Worm (Caenorhabditis elegans) whole organism, young adult: ENCODE measurements around the gene C31C9.6.

Experiments used
- B0035.1 ChIP-seq: sonication (generic microtip); optimal IDR thresholded peaks from 2 replicates; lab custom pipeline; 2016; ENCODE audit warnings: missing genetic modification characterization, mild to moderate bottlenecking, missing compliant biosample characterization, missing genotype, missing genetic modification reagents
- C06A6.2 ChIP-seq: fragments of 200-800 bp; sonication (Bioruptor generic); conservative IDR thresholded peaks from 2 replicates; pipeline ENCODE4 v1.3.6; 2022; ENCODE audit warnings: missing genetic modification characterization, missing compliant biosample characterization
- C17E4.6 ChIP-seq: fragments of 200-800 bp; sonication (Bioruptor generic); IDR thresholded peaks from 2 replicates; pipeline ENCODE4 v1.3.6; 2022; ENCODE audit warnings: missing genetic modification reagents, missing genetic modification characterization, missing compliant biosample characterization
- F22D6.2 ChIP-seq: sonication (generic microtip); optimal IDR thresholded peaks from 2 replicates; lab custom pipeline; 2016; ENCODE audit warnings: mild to moderate bottlenecking, missing genetic modification characterization, missing compliant biosample characterization
- F33H1.4 ChIP-seq: fragments of 200-800 bp; sonication (Bioruptor generic); IDR thresholded peaks from 2 replicates; pipeline ENCODE4 v1.3.6; 2022; ENCODE audit warnings: missing genetic modification reagents, missing genetic modification characterization, missing compliant biosample characterization
- F39B2.1 ChIP-seq: fragments of 200-800 bp; sonication (Bioruptor generic); IDR thresholded peaks from 2 replicates; pipeline ENCODE4 v1.3.6; 2022; ENCODE audit warnings: missing genetic modification reagents, missing genetic modification characterization, missing compliant biosample characterization
- F49E8.2 ChIP-seq: sonication (generic microtip); optimal IDR thresholded peaks from 3 replicates; lab custom pipeline; 2017; ENCODE audit warnings: missing genetic modification characterization, mild to moderate bottlenecking, missing compliant biosample characterization, antibody characterized with exemption, moderate library complexity; ENCODE audit not compliant: insufficient read depth
- F57A8.1 ChIP-seq: fragments of 200-800 bp; sonication (Bioruptor generic); optimal IDR thresholded peaks from 2 replicates; lab custom pipeline; 2018; ENCODE audit warnings: mild to moderate bottlenecking, missing genetic modification characterization, moderate library complexity, missing compliant biosample characterization
- Y67H2A.10 ChIP-seq: fragments of 200-800 bp; sonication (Bioruptor generic); conservative IDR thresholded peaks from 2 replicates; pipeline ENCODE4 v1.3.6; 2022; ENCODE audit warnings: missing genetic modification reagents, missing genetic modification characterization, missing compliant biosample characterization
- ZK185.1 ChIP-seq: sonication (generic microtip); optimal IDR thresholded peaks from 2 replicates; lab custom pipeline; 2016; ENCODE audit warnings: mild to moderate bottlenecking, missing genetic modification characterization, missing compliant biosample characterization; ENCODE audit not compliant: poor library complexity, severe bottlenecking
- aptf-3 ChIP-seq: fragments of 200-800 bp; sonication (Bioruptor generic); IDR thresholded peaks from 2 replicates; pipeline ENCODE4 v1.3.6; 2022; ENCODE audit warnings: missing genetic modification characterization, missing compliant biosample characterization
- atf-7 ChIP-seq: sonication (generic microtip); optimal IDR thresholded peaks from 2 replicates; lab custom pipeline; 2017; ENCODE audit warnings: mild to moderate bottlenecking, missing genetic modification characterization, missing compliant biosample characterization
- attf-3 ChIP-seq: fragments of 200-800 bp; sonication (Bioruptor generic); conservative IDR thresholded peaks from 2 replicates; pipeline ENCODE4 v1.3.6; 2022; ENCODE audit warnings: missing genetic modification reagents, missing genetic modification characterization, missing compliant biosample characterization
- ceh-27 ChIP-seq: fragments of 200-800 bp; sonication (Bioruptor generic); optimal IDR thresholded peaks from 2 replicates; lab custom pipeline; 2018; ENCODE audit warnings: mild to moderate bottlenecking, missing genetic modification characterization, moderate library complexity, missing compliant biosample characterization
- egrh-3 ChIP-seq: fragments of 200-800 bp; sonication (Bioruptor generic); IDR thresholded peaks from 2 replicates; pipeline ENCODE4 v1.3.6; 2022; ENCODE audit warnings: missing genetic modification reagents, missing genetic modification characterization, missing compliant biosample characterization
- ets-4 ChIP-seq: fragments of 200-800 bp; sonication (Bioruptor generic); optimal IDR thresholded peaks from 2 replicates; lab custom pipeline; 2018; ENCODE audit warnings: mild to moderate bottlenecking, missing genetic modification characterization, missing compliant biosample characterization
- gei-17 ChIP-seq: fragments of 200-800 bp; sonication (Bioruptor generic); optimal IDR thresholded peaks from 2 replicates; lab custom pipeline; 2018; ENCODE audit warnings: mild to moderate bottlenecking, missing genetic modification characterization, missing compliant biosample characterization
- hsf-1 ChIP-seq: fragments of 200-800 bp; sonication (Bioruptor generic); IDR thresholded peaks from 2 replicates; pipeline ENCODE4 v1.3.6; 2022; ENCODE audit warnings: missing genetic modification reagents, missing genetic modification characterization, missing compliant biosample characterization
- lin-26 ChIP-seq: fragments of 200-800 bp; sonication (Bioruptor generic); IDR thresholded peaks from 2 replicates; pipeline ENCODE4 v1.3.6; 2022; ENCODE audit warnings: missing genetic modification reagents, missing genetic modification characterization, missing compliant biosample characterization
- lin-35 ChIP-seq, 3 experiments: fragments of 150-350 bp in 2 of 3; sonication (generic microtip) in 1 of 3; optimal IDR thresholded peaks; 2 replicates each; lab custom pipeline; 2014 to 2018; ENCODE audit warnings: missing biosample characterization in 3 of 3, missing genetic modification characterization in 3 of 3, missing genetic modification reagents in 3 of 3
- lin-54 ChIP-seq: fragments of 200-800 bp; sonication (Bioruptor generic); optimal IDR thresholded peaks from 2 replicates; lab custom pipeline; 2018; ENCODE audit warnings: mild to moderate bottlenecking, missing genetic modification characterization, missing compliant biosample characterization
- lir-1 ChIP-seq: fragments of 200-800 bp; sonication (Bioruptor generic); conservative IDR thresholded peaks from 2 replicates; pipeline ENCODE4 v1.3.6; 2022; ENCODE audit warnings: missing genetic modification reagents, missing genetic modification characterization, missing compliant biosample characterization
- lsy-27 ChIP-seq: sonication (generic microtip); optimal IDR thresholded peaks from 2 replicates; lab custom pipeline; 2017; ENCODE audit warnings: missing genetic modification characterization, mild to moderate bottlenecking, missing compliant biosample characterization, antibody characterized with exemption, missing genotype, borderline replicate concordance; ENCODE audit not compliant: insufficient read depth
- madf-3 ChIP-seq: fragments of 200-800 bp; sonication (Bioruptor generic); IDR thresholded peaks from 2 replicates; pipeline ENCODE4 v1.3.6; 2022; ENCODE audit warnings: missing genetic modification reagents, missing genetic modification characterization, missing compliant biosample characterization
- madf-6 ChIP-seq: fragments of 200-800 bp; sonication (Bioruptor generic); IDR thresholded peaks from 2 replicates; pipeline ENCODE4 v1.3.6; 2022; ENCODE audit warnings: missing genetic modification reagents, missing genetic modification characterization, missing compliant biosample characterization
- madf-8 ChIP-seq: fragments of 200-800 bp; sonication (Bioruptor generic); conservative IDR thresholded peaks from 2 replicates; pipeline ENCODE4 v1.3.6; 2022; ENCODE audit warnings: missing genetic modification reagents, missing genetic modification characterization, missing compliant biosample characterization
- mxl-1 ChIP-seq: sonication (generic microtip); optimal IDR thresholded peaks from 2 replicates; lab custom pipeline; 2016; ENCODE audit warnings: missing genetic modification characterization, missing compliant biosample characterization
- nhr-80 ChIP-seq: sonication (generic microtip); optimal IDR thresholded peaks from 2 replicates; lab custom pipeline; 2016; ENCODE audit warnings: missing genetic modification characterization, missing compliant biosample characterization
- pbrm-1 ChIP-seq: fragments of 200-800 bp; sonication (Bioruptor generic); IDR thresholded peaks from 2 replicates; pipeline ENCODE4 v1.3.6; 2022; ENCODE audit warnings: missing genetic modification reagents, missing genetic modification characterization, missing compliant biosample characterization
- rec-8 ChIP-seq, 2 experiments: sonication (generic microtip); optimal IDR thresholded peaks; 2 replicates each; lab custom pipeline; 2016; ENCODE audit warnings: mild to moderate bottlenecking in 2 of 2, missing genetic modification characterization in 2 of 2, missing genetic modification reagents in 2 of 2, missing genotype in 2 of 2, missing biosample characterization in 1 of 2, missing compliant biosample characterization in 1 of 2, moderate library complexity in 1 of 2
- sea-2 ChIP-seq: fragments of 200-800 bp; sonication (Bioruptor generic); IDR thresholded peaks from 2 replicates; pipeline ENCODE4 v1.3.6; 2022; ENCODE audit warnings: missing genetic modification characterization, missing compliant biosample characterization
- snpc-1.1 ChIP-seq: sonication (generic microtip); optimal IDR thresholded peaks from 2 replicates; lab custom pipeline; 2017; ENCODE audit warnings: missing genetic modification characterization, mild to moderate bottlenecking, missing compliant biosample characterization, antibody characterized with exemption, moderate library complexity, missing genotype, missing genetic modification reagents; ENCODE audit not compliant: insufficient read depth
- snpc-4 ChIP-seq, 5 experiments: fragments of 150-350 bp in 1 of 5; sonication (generic microtip) in 4 of 5; optimal IDR thresholded peaks; 2 replicates each; lab custom pipeline; 2014 to 2018; ENCODE audit warnings: missing genetic modification characterization in 5 of 5, missing biosample characterization in 3 of 5, antibody characterized with exemption in 2 of 5, mild to moderate bottlenecking in 2 of 5, missing compliant biosample characterization in 2 of 5, missing genotype in 2 of 5, moderate library complexity in 2 of 5, missing genetic modification reagents in 1 of 5
- tbp1 ChIP-seq: fragments of 200-800 bp; sonication (Bioruptor generic); optimal IDR thresholded peaks from 2 replicates; lab custom pipeline; 2018; ENCODE audit warnings: mild to moderate bottlenecking, missing genetic modification characterization, missing compliant biosample characterization
- unc-62 ChIP-seq: fragments of 150-350 bp; optimal IDR thresholded peaks from 2 replicates; lab custom pipeline; 2014; ENCODE audit warnings: missing biosample characterization, missing genetic modification reagents, missing genetic modification characterization
- xnd-1 ChIP-seq: sonication (generic microtip); optimal IDR thresholded peaks from 2 replicates; lab custom pipeline; 2016; ENCODE audit warnings: missing genotype, missing genetic modification reagents, missing genetic modification characterization, missing compliant biosample characterization
- ztf-18 ChIP-seq: sonication (generic microtip); optimal IDR thresholded peaks from 2 replicates; lab custom pipeline; 2016; ENCODE audit warnings: missing genotype, mild to moderate bottlenecking, missing genetic modification characterization, missing compliant biosample characterization
- ztf-22 ChIP-seq: fragments of 200-800 bp; sonication (Bioruptor generic); optimal IDR thresholded peaks from 2 replicates; lab custom pipeline; 2018; ENCODE audit warnings: mild to moderate bottlenecking, missing genetic modification characterization, moderate library complexity, missing compliant biosample characterization
- ztf-6 ChIP-seq: fragments of 200-800 bp; sonication (Bioruptor generic); IDR thresholded peaks from 2 replicates; pipeline ENCODE4 v1.3.6; 2022; ENCODE audit warnings: missing genetic modification reagents, missing genetic modification characterization, missing compliant biosample characterization

The C31C9.6 gene

DNA sequence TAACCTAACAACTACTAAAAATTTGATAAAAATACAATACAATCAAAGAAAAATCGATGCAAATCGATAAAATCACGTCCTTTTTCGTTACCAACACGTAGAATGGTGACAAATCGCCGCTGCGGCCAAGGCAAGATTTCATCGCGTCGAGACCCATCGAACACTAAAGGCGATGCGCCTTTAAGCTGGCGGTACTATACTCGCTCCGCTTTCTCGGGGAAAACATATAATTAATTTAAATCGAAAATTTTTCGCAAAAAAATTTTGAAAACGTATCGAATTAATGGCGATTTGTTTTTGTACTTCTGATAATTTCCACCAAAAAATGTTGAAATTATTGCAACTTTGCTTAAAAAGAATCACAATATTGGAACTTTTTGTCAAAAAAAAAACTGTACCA, 39.7 kb downstream of the C31C9.6 start:
- peak; percentile 71 for TF ChIP-seq F33H1.4
- peak; percentile 67 for TF ChIP-seq madf-6 (GFP tag; lab: Robert Waterston, UW)
- TF ChIP-seq madf-8 (GFP tag; lab: Robert Waterston, UW), result 0 out of 2 replicates have a peak, but pooled peaks have one; percentile 13
- TF ChIP-seq, all 124 proteins: peak for 3; not testable (repeated sequence) for 121

ce11 chrII:13617808-13618207, 44.1 kb downstream of the C31C9.6 start, which contains the start of gene gst-12:
Gene gst-12 (minus strand): TSS chrII:13618061.
- TF ChIP-seq attf-3 (GFP tag; lab: Robert Waterston, UW) (no peak), atf-7 (tag; lab: Kevin White, UChicago) (no peak), ztf-22 (GFP tag; lab: Kevin White, UChicago) (no peak), snpc-4 (GFP tag; optimal IDR thresholded peaks at IDR 0.05; lab: Kevin White, UChicago) (no peak), snpc-4 (tag; optimal IDR thresholded peaks at IDR 0.05; lab: Kevin White, UChicago) (no peak), ets-4 (GFP tag; lab: Kevin White, UChicago) (no peak), xnd-1 (tag; lab: Kevin White, UChicago) (no peak), F49E8.2 (tag; lab: Kevin White, UChicago) (no peak), lin-26 (GFP tag; lab: Robert Waterston, UW) (no peak), hsf-1 (no peak), Y67H2A.10 (GFP tag; lab: Robert Waterston, UW) (no peak)

DNA sequence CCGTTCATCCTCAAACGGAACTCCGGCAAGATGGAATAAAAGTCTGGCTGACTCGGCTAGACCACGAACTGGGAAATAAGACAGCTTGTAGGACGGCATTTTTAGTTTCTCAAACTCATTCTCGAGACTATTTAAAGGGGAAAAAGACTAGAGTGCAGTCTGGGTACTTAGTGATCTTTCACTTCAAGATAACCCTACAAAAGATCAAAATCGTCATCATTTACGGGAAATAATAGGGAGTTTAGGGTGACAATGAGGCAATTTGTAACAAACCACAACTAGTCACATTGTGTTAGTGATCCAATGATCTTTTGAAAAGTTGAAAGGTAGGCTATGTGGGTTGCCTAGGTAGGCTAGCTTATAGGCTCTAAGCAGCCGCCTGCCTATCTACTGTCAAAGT, 45.9 kb downstream of the C31C9.6 start, which contains the start of gene gst-14:
Gene gst-14, minus strand, starts transcription at position 101 of the 400 bp plus-strand sequence.
- TF ChIP-seq snpc-1.1 (tag; lab: Kevin White, UChicago), result no peak
- TF ChIP-seq lin-35 (GFP tag; optimal IDR thresholded peaks at IDR 0.05; lab: Kevin White, UChicago), result no peak
- no peak for TF ChIP-seq ceh-27
- no peak for TF ChIP-seq lin-54 (GFP tag; lab: Kevin White, UChicago)
- no peak for TF ChIP-seq C17E4.6 (GFP tag; lab: Robert Waterston, UW)
- no peak for TF ChIP-seq F39B2.1 (GFP tag; lab: Robert Waterston, UW)
- no peak for TF ChIP-seq mxl-1 (tag; lab: Kevin White, UChicago)
- no peak for TF ChIP-seq lsy-27 (tag; lab: Kevin White, UChicago)
- no peak for TF ChIP-seq sea-2
- TF ChIP-seq ztf-6 (GFP tag; lab: Robert Waterston, UW), result no peak
- TF ChIP-seq aptf-3 (GFP tag; lab: Robert Waterston, UW), result no peak
- no peak for TF ChIP-seq F22D6.2
- no peak for TF ChIP-seq C06A6.2

DNA sequence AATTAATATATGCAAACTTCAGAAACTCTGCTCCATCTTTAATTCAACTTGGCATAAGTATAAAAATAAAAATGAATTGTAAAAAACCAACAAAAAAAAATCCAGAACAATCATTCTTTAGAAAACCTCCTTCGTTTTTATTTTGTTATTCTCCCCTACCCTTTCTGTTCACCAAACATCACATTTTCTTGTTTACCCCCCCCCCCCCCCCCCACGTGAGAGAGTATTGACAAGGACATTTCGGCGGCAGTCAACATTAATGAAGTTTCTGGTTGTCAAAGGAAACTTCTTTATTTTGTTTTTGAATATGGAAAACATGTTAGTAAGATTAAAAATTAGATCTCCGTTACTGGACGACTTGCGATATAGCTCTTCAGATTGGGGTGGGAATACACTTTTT, 47.4 kb downstream of the C31C9.6 start:
- no peak for TF ChIP-seq lsy-27 (tag; lab: Kevin White, UChicago)
- no peak for TF ChIP-seq tbp1 (GFP tag; lab: Kevin White, UChicago)
- TF ChIP-seq egrh-3, result 0 out of 2 replicates have a peak, but pooled peaks have one; percentile 33
- TF ChIP-seq ztf-6 (GFP tag; lab: Robert Waterston, UW), result no peak

- no peak for TF ChIP-seq ZK185.1
- no peak for TF ChIP-seq ztf-6 (GFP tag; lab: Robert Waterston, UW)
- no peak for TF ChIP-seq rec-8 (tag; optimal IDR thresholded peaks at IDR 0.05; lab: Kevin White, UChicago)
- no peak for TF ChIP-seq lir-1 (GFP tag; lab: Robert Waterston, UW)
- no peak for TF ChIP-seq pbrm-1
- no peak for TF ChIP-seq B0035.1 (tag; lab: Kevin White, UChicago)
- no peak for TF ChIP-seq F49E8.2 (tag; lab: Kevin White, UChicago)
- TF ChIP-seq nhr-80 (tag; lab: Kevin White, UChicago), result no peak
- TF ChIP-seq madf-3 (GFP tag; lab: Robert Waterston, UW), result no peak
- TF ChIP-seq F57A8.1, result no peak
- TF ChIP-seq attf-3 (GFP tag; lab: Robert Waterston, UW), result no peak
- no peak for TF ChIP-seq gei-17
- TF ChIP-seq ztf-18 (tag; lab: Kevin White, UChicago), result no peak
- TF ChIP-seq unc-62 (GFP tag; lab: Kevin White, UChicago), result no peak
These were observed 48.8 kb downstream of the C31C9.6 start, which contains the start of gene gst-15 for ce11 chrII:13613096-13613495. Gene gst-15 (minus strand): TSS chrII:13613196.
